Worm (Caenorhabditis elegans): Measurements from ENCODE around the gene adbp-1.

Gene adbp-1

ce11 chrII:11443862-11444261, at the start of gene adbp-1:
Gene adbp-1 (plus strand): TSS chrII:11444162.
- TF ChIP-seq sox-4 (tag; optimal IDR thresholded peaks at IDR 0.05) = no peak
- TF ChIP-seq hlh-30 (tag; optimal IDR thresholded peaks at IDR 0.05; ENCODE audit: insufficient read depth) = no peak
- TF ChIP-seq sdc-2 (tag; optimal IDR thresholded peaks at IDR 0.05) = no peak
- no peak for TF ChIP-seq zip-5 (tag; optimal IDR thresholded peaks at IDR 0.05)
- no peak for TF ChIP-seq dve-1 (tag; optimal IDR thresholded peaks at IDR 0.05)
- TF ChIP-seq fax-1 (tag; optimal IDR thresholded peaks at IDR 0.05) = no peak
- TF ChIP-seq pros-1 (tag; optimal IDR thresholded peaks at IDR 0.05) = no peak
- no peak for TF ChIP-seq ceh-19 (GFP tag; optimal IDR thresholded peaks at IDR 0.05)
- no peak for TF ChIP-seq mec-3 (tag; optimal IDR thresholded peaks at IDR 0.05; ENCODE audit: borderline replicate concordance)
- TF ChIP-seq eyg-1 (tag; optimal IDR thresholded peaks at IDR 0.05) = no peak
- TF ChIP-seq elt-2 (tag; optimal IDR thresholded peaks at IDR 0.05) = no peak
- no peak for TF ChIP-seq pha-4 (tag; optimal IDR thresholded peaks at IDR 0.05)
- TF ChIP-seq ahr-1 (tag; optimal IDR thresholded peaks at IDR 0.05) = no peak
- TF ChIP-seq dmd-4 (tag; optimal IDR thresholded peaks at IDR 0.05; ENCODE audit: borderline replicate concordance) = no peak
- TF ChIP-seq hlh-13 (GFP tag; optimal IDR thresholded peaks at IDR 0.05) = no peak
- no peak for TF ChIP-seq pha-2 (tag; optimal IDR thresholded peaks at IDR 0.05)
- TF ChIP-seq gmeb-2 (tag; optimal IDR thresholded peaks at IDR 0.05) = no peak

DNA sequence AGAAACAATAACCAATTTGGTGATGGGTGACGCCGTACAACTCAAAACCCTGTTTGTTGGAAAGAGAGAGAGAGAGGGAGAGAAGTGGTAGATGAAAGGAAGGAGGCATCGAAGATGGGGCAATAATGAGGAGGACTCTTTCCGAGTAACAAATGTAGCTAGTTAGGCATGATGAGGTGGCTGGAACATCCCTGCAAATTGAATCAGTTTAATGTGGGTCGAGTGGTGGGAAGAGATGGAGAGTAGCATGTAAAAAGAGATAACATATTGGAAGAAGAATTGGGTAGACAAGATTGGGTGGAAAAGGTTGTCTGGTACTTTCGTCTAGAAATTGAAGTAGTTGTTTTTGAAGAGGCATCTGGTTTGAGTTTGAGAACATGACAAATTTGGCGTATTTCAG, 47.7 kb upstream of the adbp-1 start:
- peak; percentile 84 for TF ChIP-seq unc-42 (tag; optimal IDR thresholded peaks at IDR 0.05)
- no peak for TF ChIP-seq ceh-14 (tag; optimal IDR thresholded peaks at IDR 0.05)
- peak; percentile 13 for TF ChIP-seq C08G9.2 (tag; optimal IDR thresholded peaks at IDR 0.05)

DNA sequence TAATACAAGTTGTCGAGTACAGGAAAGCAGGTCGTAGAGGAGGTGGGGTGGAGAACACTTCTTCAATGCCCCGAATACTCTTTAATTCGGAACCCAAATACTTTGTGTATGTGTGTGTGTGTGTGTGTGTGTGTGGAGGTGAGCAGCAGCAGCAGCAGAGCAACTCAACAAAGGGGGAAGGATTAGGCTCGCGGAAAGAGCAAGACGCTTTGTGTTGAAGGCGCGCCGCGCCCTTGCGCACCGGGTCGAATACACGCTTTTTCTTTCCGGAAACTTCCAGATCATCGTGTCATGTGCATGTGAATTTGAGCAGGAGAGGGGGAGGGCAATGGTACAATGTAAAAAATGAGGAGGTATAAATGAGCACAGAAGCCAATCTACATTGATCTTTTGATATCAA, 45.2 kb upstream of the adbp-1 start:
- TF ChIP-seq fkh-6 (tag; optimal IDR thresholded peaks at IDR 0.05) (peak; percentile 44), ref-2 (tag; optimal IDR thresholded peaks at IDR 0.05) (peak; percentile 24), dve-1 (tag; optimal IDR thresholded peaks at IDR 0.05) (peak; percentile 14), ceh-18 (tag; optimal IDR thresholded peaks at IDR 0.05) (no peak), ceh-31 (tag; optimal IDR thresholded peaks at IDR 0.05) (peak; percentile 22), ets-4 (tag; optimal IDR thresholded peaks at IDR 0.05) (peak; percentile 64), sox-2 (GFP tag; IDR thresholded peaks at IDR 0.05) (no peak)

DNA sequence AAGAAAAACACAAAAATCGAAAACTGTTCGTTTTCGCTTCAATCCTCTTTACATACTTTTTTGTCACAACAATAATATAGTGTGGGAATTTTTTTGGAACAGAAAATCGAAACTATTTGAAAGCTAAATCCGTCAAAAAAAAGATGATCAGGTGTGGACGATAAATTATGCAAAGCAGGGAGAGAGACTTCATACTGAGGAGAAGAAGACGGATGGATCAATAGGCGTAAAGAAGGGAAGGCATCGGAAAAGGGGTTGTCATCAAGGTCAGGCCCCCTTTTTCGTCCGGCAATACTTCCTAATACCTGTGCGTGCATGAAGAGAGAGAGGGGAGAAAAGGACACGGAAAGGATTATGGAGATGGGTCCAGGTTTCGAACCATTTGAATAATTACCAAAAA, 43.6 kb upstream of the adbp-1 start:
- TF ChIP-seq ttx-3 (tag; optimal IDR thresholded peaks at IDR 0.05) (no peak), unc-86 (tag; optimal IDR thresholded peaks at IDR 0.05) (no peak), lin-11 (tag; optimal IDR thresholded peaks at IDR 0.05) (no peak), sox-2 (GFP tag; IDR thresholded peaks at IDR 0.05) (no peak), dmd-4 (tag; optimal IDR thresholded peaks at IDR 0.05; ENCODE audit: borderline replicate concordance) (no peak), ceh-6 (GFP tag; optimal IDR thresholded peaks at IDR 0.05) (no peak)

- TF ChIP-seq unc-42 (tag; optimal IDR thresholded peaks at IDR 0.05) = peak; percentile 57
- TF ChIP-seq odd-2 (tag; optimal IDR thresholded peaks at IDR 0.05) = no peak
Measured at ce11 chrII:11409678-11410133, 34.3 kb upstream of the adbp-1 start, which contains the start of gene C05D12.7. Gene C05D12.7 (plus strand): TSS chrII:11410083.

ce11 chrII:11415672-11416071, 28.3 kb upstream of the adbp-1 start, which contains the start of gene C05D12.1:
Gene C05D12.1 (minus strand): TSS chrII:11415772.
- no peak for TF ChIP-seq C08G9.2 (tag; optimal IDR thresholded peaks at IDR 0.05)

DNA sequence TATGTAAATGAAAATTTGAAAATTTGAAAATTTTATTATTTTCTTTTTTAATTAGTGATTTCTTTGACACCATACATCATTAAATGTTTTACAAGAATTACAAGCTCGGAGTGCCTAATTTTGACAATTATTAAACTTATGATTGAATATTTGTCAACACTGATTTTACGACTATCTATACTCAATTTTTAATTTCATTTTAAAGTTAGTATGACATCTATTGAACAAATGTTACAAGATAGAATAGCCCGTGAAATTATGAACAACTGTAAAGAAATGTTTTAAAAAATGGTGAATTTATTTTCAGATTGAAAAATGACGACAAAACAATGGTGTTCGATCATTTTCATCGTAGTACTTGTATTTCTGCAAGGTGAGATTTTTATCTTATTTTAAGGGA, 26.0 kb upstream of the adbp-1 start, which contains the start of gene C05D12.2:
Gene C05D12.2 (plus strand): TSS at position 301 of the 400 bp plus-strand sequence.
- no peak for TF ChIP-seq fkh-10 (GFP tag; optimal IDR thresholded peaks at IDR 0.05)
- no peak for TF ChIP-seq ama-1 (optimal IDR thresholded peaks at IDR 0.05)
- TF ChIP-seq pat-9 (tag; optimal IDR thresholded peaks at IDR 0.05) = no peak
- TF ChIP-seq T23F11.4 (GFP tag; optimal IDR thresholded peaks at IDR 0.05) = no peak
- no peak for TF ChIP-seq pha-4 (tag; optimal IDR thresholded peaks at IDR 0.05)
- TF ChIP-seq ref-2 (tag; optimal IDR thresholded peaks at IDR 0.05) = no peak
- TF ChIP-seq nhr-11 (tag; optimal IDR thresholded peaks at IDR 0.05) = no peak
- no peak for TF ChIP-seq tbx-7 (tag; optimal IDR thresholded peaks at IDR 0.05)
- TF ChIP-seq nhr-232 (tag; optimal IDR thresholded peaks at IDR 0.05) = no peak
- TF ChIP-seq unc-86 (tag; optimal IDR thresholded peaks at IDR 0.05) = no peak
- TF ChIP-seq sdc-2 (tag; optimal IDR thresholded peaks at IDR 0.05) = no peak
- TF ChIP-seq dve-1 (tag; optimal IDR thresholded peaks at IDR 0.05) = no peak
- no peak for TF ChIP-seq ceh-22 (tag; optimal IDR thresholded peaks at IDR 0.05)
- TF ChIP-seq sox-4 (tag; optimal IDR thresholded peaks at IDR 0.05) = no peak
- TF ChIP-seq lin-11 (tag; optimal IDR thresholded peaks at IDR 0.05) = no peak

All from whole organism, late embryonic.